Fruit fly (Drosophila melanogaster) whole organism, embryonic: ENCODE measurements around the gene nst.

Experiments used
- Abd-B ChIP-seq: fragments of 200-800 bp; sonication (Bioruptor generic); optimal IDR thresholded peaks from 2 replicates; lab custom pipeline; 2018; ENCODE audit warnings: missing biosample characterization, mild to moderate bottlenecking, missing genetic modification characterization, moderate library complexity
- Atf-2 ChIP-seq: fragments of 200-800 bp; sonication (Bioruptor generic); optimal IDR thresholded peaks from 2 replicates; lab custom pipeline; 2016; ENCODE audit warnings: missing biosample characterization, missing genetic modification characterization
- C15 ChIP-seq: fragments of 200-800 bp; sonication (Bioruptor generic); IDR thresholded peaks from 3 replicates; pipeline ENCODE4 v1.3.6; 2022; ENCODE audit warnings: missing biosample characterization, missing genetic modification characterization
- CG11398 ChIP-seq: fragments of 200-800 bp; sonication (Bioruptor generic); optimal IDR thresholded peaks from 2 replicates; lab custom pipeline; 2016; ENCODE audit warnings: missing biosample characterization, missing genetic modification characterization
- CG11504 ChIP-seq: fragments of 200-800 bp; sonication (Bioruptor generic); optimal IDR thresholded peaks from 3 replicates; lab custom pipeline; 2019; ENCODE audit warnings: missing biosample characterization, mild to moderate bottlenecking, missing genetic modification characterization, moderate library complexity
- CG14667 ChIP-seq: fragments of 200-800 bp; sonication (Bioruptor generic); IDR thresholded peaks from 2 replicates; pipeline ENCODE4 v1.3.6; 2022; ENCODE audit warnings: missing biosample characterization, missing genetic modification characterization
- CG1529 ChIP-seq: fragments of 200-800 bp; sonication (Bioruptor generic); optimal IDR thresholded peaks from 3 replicates; lab custom pipeline; 2018; ENCODE audit warnings: missing biosample characterization, missing genetic modification characterization
- CG1792 ChIP-seq: fragments of 200-800 bp; sonication (Bioruptor generic); optimal IDR thresholded peaks from 2 replicates; lab custom pipeline; 2016; ENCODE audit warnings: missing biosample characterization, missing genetic modification characterization
- CG18011 ChIP-seq: fragments of 200-800 bp; sonication (Bioruptor generic); optimal IDR thresholded peaks from 2 replicates; lab custom pipeline; 2017; ENCODE audit warnings: missing biosample characterization, missing genetic modification characterization, mild to moderate bottlenecking, moderate library complexity, missing genotype
- CG2116 ChIP-seq: fragments of 200-800 bp; sonication (Bioruptor generic); optimal IDR thresholded peaks from 3 replicates; lab custom pipeline; 2018; ENCODE audit warnings: missing biosample characterization, mild to moderate bottlenecking, missing genetic modification characterization
- CG2889 ChIP-seq: fragments of 200-800 bp; sonication (Bioruptor generic); IDR thresholded peaks from 3 replicates; pipeline ENCODE4 v1.3.6; 2022; ENCODE audit warnings: missing biosample characterization, missing genetic modification characterization
- CG32767 ChIP-seq: fragments of 200-800 bp; sonication (Bioruptor generic); IDR thresholded peaks from 2 replicates; pipeline ENCODE4 v1.3.6; 2022; ENCODE audit warnings: missing biosample characterization, missing genetic modification characterization
- CG32772 ChIP-seq: fragments of 200-800 bp; sonication (Bioruptor generic); IDR thresholded peaks from 2 replicates; pipeline ENCODE4 v1.3.6; 2022; ENCODE audit warnings: missing biosample characterization, missing genetic modification characterization
- CG33557 ChIP-seq: fragments of 200-800 bp; sonication (Bioruptor generic); optimal IDR thresholded peaks from 2 replicates; lab custom pipeline; 2019; ENCODE audit warnings: missing biosample characterization, mild to moderate bottlenecking, missing genetic modification characterization, moderate library complexity
- CG4424 ChIP-seq: fragments of 200-800 bp; sonication (Bioruptor generic); optimal IDR thresholded peaks from 3 replicates; lab custom pipeline; 2016; ENCODE audit warnings: missing biosample characterization, missing genetic modification characterization
- CG5953 ChIP-seq: fragments of 200-800 bp; sonication (Bioruptor generic); IDR thresholded peaks from 2 replicates; pipeline ENCODE4 v1.3.6; 2022; ENCODE audit warnings: missing biosample characterization, missing genetic modification characterization
- CG6813 ChIP-seq: fragments of 200-800 bp; sonication (Bioruptor generic); optimal IDR thresholded peaks from 2 replicates; lab custom pipeline; 2017; ENCODE audit warnings: missing biosample characterization, missing genetic modification characterization, mild to moderate bottlenecking, moderate library complexity, missing genetic modification reagents
- CG9215 ChIP-seq: fragments of 200-800 bp; sonication (Bioruptor generic); IDR thresholded peaks from 2 replicates; pipeline ENCODE4 v1.3.6; 2022; ENCODE audit warnings: missing biosample characterization, missing genetic modification characterization
- CG9727 ChIP-seq: fragments of 200-800 bp; sonication (Bioruptor generic); optimal IDR thresholded peaks from 3 replicates; lab custom pipeline; 2017; ENCODE audit warnings: missing biosample characterization, mild to moderate bottlenecking, missing genetic modification characterization
- CG9797 ChIP-seq: fragments of 200-800 bp; sonication (Bioruptor generic); optimal IDR thresholded peaks from 3 replicates; lab custom pipeline; 2018; ENCODE audit warnings: missing biosample characterization, mild to moderate bottlenecking, missing genetic modification characterization
- D ChIP-seq, 2 experiments: fragments of 200-800 bp in 1 of 2; fragments of >200 bp in 1 of 2; sonication (Bioruptor generic) in 1 of 2; optimal IDR thresholded peaks; 2 replicates in 1 of 2; 3 replicates in 1 of 2; lab custom pipeline; 2017; ENCODE audit warnings: mild to moderate bottlenecking in 1 of 2, missing biosample characterization in 1 of 2, missing genetic modification characterization in 1 of 2, missing genetic modification reagents in 1 of 2
- Dll ChIP-seq: fragments of 200-800 bp; sonication (Bioruptor generic); IDR thresholded peaks from 4 replicates; pipeline ENCODE4 v1.3.6; 2022; ENCODE audit warnings: missing biosample characterization, missing genetic modification characterization; ENCODE audit not compliant: partially characterized antibody
- Dp ChIP-seq: fragments of 200-800 bp; sonication (Bioruptor generic); optimal IDR thresholded peaks from 2 replicates; lab custom pipeline; 2018; ENCODE audit warnings: missing biosample characterization, mild to moderate bottlenecking, missing genetic modification characterization, moderate library complexity
- E2f2 ChIP-seq: fragments of 200-800 bp; sonication (Bioruptor generic); IDR thresholded peaks from 2 replicates; pipeline ENCODE4 v1.3.6; 2022; ENCODE audit warnings: missing biosample characterization, missing genetic modification characterization
- Gsc ChIP-seq: fragments of 200-800 bp; sonication (Bioruptor generic); IDR thresholded peaks from 2 replicates; pipeline ENCODE4 v1.3.6; 2022; ENCODE audit warnings: missing biosample characterization, missing genetic modification characterization
- HLH54F ChIP-seq: fragments of 200-800 bp; sonication (Bioruptor generic); optimal IDR thresholded peaks from 3 replicates; lab custom pipeline; 2016; ENCODE audit warnings: missing biosample characterization, missing genetic modification characterization
- MBD-R2 ChIP-seq: fragments of 200-800 bp; sonication (Bioruptor generic); IDR thresholded peaks from 2 replicates; pipeline ENCODE4 v1.3.6; 2022; ENCODE audit warnings: missing biosample characterization, missing genetic modification characterization
- MESR4 ChIP-seq: fragments of 200-800 bp; sonication (Bioruptor generic); optimal IDR thresholded peaks from 2 replicates; lab custom pipeline; 2018; ENCODE audit warnings: missing biosample characterization, mild to moderate bottlenecking, missing genetic modification characterization, moderate library complexity
- Myb ChIP-seq: fragments of 200-800 bp; sonication (Bioruptor generic); optimal IDR thresholded peaks from 2 replicates; lab custom pipeline; 2016; ENCODE audit warnings: missing biosample characterization, missing genetic modification characterization
- NC2α ChIP-seq: fragments of 200-800 bp; sonication (Bioruptor generic); optimal IDR thresholded peaks from 2 replicates; lab custom pipeline; 2016; ENCODE audit warnings: missing biosample characterization, missing genetic modification characterization
- Six4 ChIP-seq: fragments of 200-800 bp; sonication (Bioruptor generic); optimal IDR thresholded peaks from 2 replicates; lab custom pipeline; 2016; ENCODE audit warnings: missing biosample characterization, missing genetic modification characterization
- YL-1 ChIP-seq: fragments of 200-800 bp; sonication (Bioruptor generic); optimal IDR thresholded peaks from 3 replicates; lab custom pipeline; 2017; ENCODE audit warnings: missing biosample characterization, mild to moderate bottlenecking, missing genetic modification characterization
- cato ChIP-seq: fragments of 200-800 bp; sonication (Bioruptor generic); optimal IDR thresholded peaks from 2 replicates; lab custom pipeline; 2016; ENCODE audit warnings: missing biosample characterization, missing genetic modification characterization, borderline replicate concordance
- cg ChIP-seq: fragments of 200-800 bp; sonication (Bioruptor generic); optimal IDR thresholded peaks from 3 replicates; lab custom pipeline; 2019; ENCODE audit warnings: missing biosample characterization, mild to moderate bottlenecking, missing genetic modification characterization, moderate library complexity
- chif ChIP-seq, 2 experiments: fragments of 200-800 bp; sonication (Bioruptor generic); optimal IDR thresholded peaks; 3 replicates each; lab custom pipeline; 2016; ENCODE audit warnings: missing biosample characterization in 2 of 2, missing genetic modification characterization in 2 of 2
- cwo ChIP-seq: fragments of 200-800 bp; sonication (Bioruptor generic); optimal IDR thresholded peaks from 3 replicates; lab custom pipeline; 2017; ENCODE audit warnings: missing biosample characterization, missing genetic modification characterization, mild to moderate bottlenecking, moderate library complexity, missing genetic modification reagents
- da ChIP-seq: fragments of 200-800 bp; sonication (Bioruptor generic); optimal IDR thresholded peaks from 2 replicates; lab custom pipeline; 2016; ENCODE audit warnings: missing biosample characterization, missing genetic modification characterization
- danr ChIP-seq: fragments of 200-800 bp; sonication (Bioruptor generic); IDR thresholded peaks from 2 replicates; pipeline ENCODE4 v1.3.6; 2022; ENCODE audit warnings: missing biosample characterization, missing genetic modification characterization
- dm ChIP-seq: fragments of 200-800 bp; sonication (Bioruptor generic); optimal IDR thresholded peaks from 3 replicates; lab custom pipeline; 2016; ENCODE audit warnings: missing biosample characterization, missing genetic modification characterization
- eyg ChIP-seq: fragments of 200-800 bp; sonication (Bioruptor generic); optimal IDR thresholded peaks from 3 replicates; lab custom pipeline; 2016; ENCODE audit warnings: missing biosample characterization, missing genetic modification characterization
- gem ChIP-seq: fragments of 200-800 bp; sonication (Bioruptor generic); optimal IDR thresholded peaks from 2 replicates; lab custom pipeline; 2019; ENCODE audit warnings: missing biosample characterization, mild to moderate bottlenecking, missing genetic modification characterization, moderate library complexity
- gfzf ChIP-seq: fragments of 200-800 bp; sonication (Bioruptor generic); optimal IDR thresholded peaks from 2 replicates; lab custom pipeline; 2016; ENCODE audit warnings: missing biosample characterization, mild to moderate bottlenecking, missing genetic modification characterization, moderate library complexity
- lbe ChIP-seq: fragments of 200-800 bp; sonication (Bioruptor generic); optimal IDR thresholded peaks from 2 replicates; lab custom pipeline; 2016; ENCODE audit warnings: missing biosample characterization, mild to moderate bottlenecking, missing genetic modification characterization
- nmo ChIP-seq: fragments of 200-800 bp; sonication (Bioruptor generic); optimal IDR thresholded peaks from 2 replicates; lab custom pipeline; 2018; ENCODE audit warnings: missing biosample characterization, mild to moderate bottlenecking, missing genetic modification characterization, moderate library complexity
- pzg ChIP-seq: fragments of 200-800 bp; sonication (Bioruptor generic); optimal IDR thresholded peaks from 3 replicates; lab custom pipeline; 2018; ENCODE audit warnings: missing biosample characterization, mild to moderate bottlenecking, missing genetic modification characterization, moderate library complexity
- run ChIP-seq: fragments of 200-800 bp; sonication (Bioruptor generic); optimal IDR thresholded peaks from 3 replicates; lab custom pipeline; 2018; ENCODE audit warnings: missing biosample characterization, mild to moderate bottlenecking, missing genetic modification characterization
- sens-2 ChIP-seq: fragments of 200-800 bp; sonication (Bioruptor generic); IDR thresholded peaks from 2 replicates; pipeline ENCODE4 v1.3.6; 2022; ENCODE audit warnings: missing biosample characterization, missing genetic modification characterization
- sisA ChIP-seq: fragments of 200-800 bp; sonication (Bioruptor generic); IDR thresholded peaks from 2 replicates; pipeline ENCODE4 v1.3.6; 2022; ENCODE audit warnings: missing biosample characterization, missing genetic modification characterization
- slp2 ChIP-seq: fragments of 200-800 bp; sonication (Bioruptor generic); optimal IDR thresholded peaks from 2 replicates; lab custom pipeline; 2016; ENCODE audit warnings: missing biosample characterization, missing genetic modification characterization
- stwl ChIP-seq: fragments of 200-800 bp; sonication (Bioruptor generic); optimal IDR thresholded peaks from 3 replicates; lab custom pipeline; 2018; ENCODE audit warnings: missing biosample characterization, mild to moderate bottlenecking, missing genetic modification characterization, moderate library complexity
- trem ChIP-seq: fragments of 200-800 bp; optimal IDR thresholded peaks from 3 replicates; lab custom pipeline; 2019; ENCODE audit warnings: missing biosample characterization, mild to moderate bottlenecking, missing genetic modification characterization, moderate library complexity

nst gene

DNA sequence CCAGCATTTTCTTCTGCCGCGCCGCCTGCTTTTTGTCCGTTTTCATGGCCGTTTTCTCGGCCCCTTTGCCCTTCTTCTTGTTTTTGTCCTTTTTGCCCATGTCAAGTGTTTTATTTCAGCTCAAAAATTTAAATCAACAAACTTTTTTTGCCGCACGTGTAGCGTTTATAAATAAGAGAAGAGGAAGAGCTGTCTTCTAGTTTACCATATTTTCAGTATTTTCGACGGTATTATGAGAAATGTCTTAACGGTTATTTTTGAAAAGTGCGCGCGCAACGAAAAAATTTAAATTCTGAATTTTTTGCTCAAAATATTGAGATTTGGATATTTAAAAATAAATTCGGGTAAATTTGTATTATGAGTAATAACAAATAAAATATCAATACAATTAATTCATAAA, 7.2 kb upstream of the nst start, which contains the start of gene CG4069 (continued):
- TF ChIP-seq eyg (GFP tag; lab: Kevin White, UChicago), result no peak
- no peak for TF ChIP-seq CG2889 (GFP tag; lab: Robert Waterston, UW)
- TF ChIP-seq Gsc (GFP tag; lab: Robert Waterston, UW), result no peak
- TF ChIP-seq CG33557, result no peak
- no peak for TF ChIP-seq C15 (GFP tag; lab: Robert Waterston, UW)
- no peak for TF ChIP-seq sens-2 (GFP tag; lab: Robert Waterston, UW)
- no peak for TF ChIP-seq CG9727 (GFP tag; lab: Kevin White, UChicago)
- no peak for TF ChIP-seq da
- TF ChIP-seq gfzf (GFP tag; lab: Kevin White, UChicago), result peak; percentile 84
- TF ChIP-seq YL-1 (GFP tag; lab: Kevin White, UChicago), result peak; percentile 47
- no peak for TF ChIP-seq lbe (GFP tag; lab: Kevin White, UChicago)
- no peak for TF ChIP-seq D (optimal IDR thresholded peaks at IDR 0.05; lab: Kevin White, UChicago)
- TF ChIP-seq D (GFP tag; optimal IDR thresholded peaks at IDR 0.05; lab: Kevin White, UChicago), result no peak
- TF ChIP-seq CG6813 (GFP tag; lab: Kevin White, UChicago), result no peak
- TF ChIP-seq CG11504, result no peak
- TF ChIP-seq cg (GFP tag; lab: Kevin White, UChicago), result no peak
- no peak for TF ChIP-seq CG9215 (GFP tag; lab: Robert Waterston, UW)
- TF ChIP-seq trem (tag; lab: Kevin White, UChicago), result peak; percentile 36
- TF ChIP-seq CG11398 (GFP tag; lab: Kevin White, UChicago), result no peak
- no peak for TF ChIP-seq Six4 (GFP tag; lab: Kevin White, UChicago)
- TF ChIP-seq CG4424 (GFP tag; lab: Kevin White, UChicago), result no peak
- TF ChIP-seq CG18011 (GFP tag; lab: Kevin White, UChicago), result peak; percentile 7
- peak; percentile 97 for TF ChIP-seq Dp (GFP tag; lab: Kevin White, UChicago)
- TF ChIP-seq CG14667 (GFP tag; lab: Robert Waterston, UW), result no peak
- TF ChIP-seq gem (tag; lab: Kevin White, UChicago), result no peak
- TF ChIP-seq CG5953 (GFP tag; lab: Robert Waterston, UW), result no peak
- no peak for TF ChIP-seq cato
- TF ChIP-seq CG32767 (GFP tag; lab: Robert Waterston, UW), result no peak
- TF ChIP-seq Myb, result peak; percentile 90
- no peak for TF ChIP-seq Atf-2 (GFP tag; lab: Kevin White, UChicago)
- TF ChIP-seq MBD-R2 (GFP tag; lab: Robert Waterston, UW), result peak; percentile 39; the same call in 1 of the 2 replicates
- no peak for TF ChIP-seq sisA (GFP tag; lab: Robert Waterston, UW)
- TF ChIP-seq dm, result peak; percentile 93
- no peak for TF ChIP-seq Dll
- TF ChIP-seq nmo, result peak; percentile 13
- TF ChIP-seq NC2α (GFP tag; lab: Kevin White, UChicago), result no peak
- TF ChIP-seq pzg (GFP tag; lab: Kevin White, UChicago), result peak; percentile 38
- TF ChIP-seq stwl (tag; lab: Kevin White, UChicago), result peak; percentile 14
- no peak for TF ChIP-seq CG1792 (GFP tag; lab: Kevin White, UChicago)
- TF ChIP-seq Abd-B (GFP tag; lab: Kevin White, UChicago), result no peak
- TF ChIP-seq chif (GFP tag; optimal IDR thresholded peaks at IDR 0.05; lab: Kevin White, UChicago), result no peak
- TF ChIP-seq CG1529 (GFP tag; lab: Kevin White, UChicago), result no peak
- no peak for TF ChIP-seq CG32772
- no peak for TF ChIP-seq slp2 (GFP tag; lab: Kevin White, UChicago)
- peak; percentile 85 for TF ChIP-seq cwo
- peak; percentile 40 for TF ChIP-seq MESR4 (GFP tag; lab: Kevin White, UChicago)
- TF ChIP-seq E2f2 (GFP tag; lab: Robert Waterston, UW), result peak; percentile 95
- no peak for TF ChIP-seq HLH54F (GFP tag; lab: Kevin White, UChicago)
- TF ChIP-seq CG2116 (GFP tag; lab: Kevin White, UChicago), result peak; percentile 57
- no peak for TF ChIP-seq danr
- TF ChIP-seq run (tag; lab: Kevin White, UChicago), result no peak
- peak; percentile 45 for TF ChIP-seq CG9797 (GFP tag; lab: Kevin White, UChicago)
